Worm (Caenorhabditis elegans) whole organism, L1 larva: ENCODE data around the gene nhr-142.

Source experiments
- C04F5.9 ChIP-seq: sonication (generic microtip); optimal IDR thresholded peaks from 2 replicates; lab custom pipeline; 2016; ENCODE audit warnings: missing genetic modification characterization, missing compliant biosample characterization
- aly-2 ChIP-seq: fragments of 150-350 bp; optimal IDR thresholded peaks from 2 replicates; lab custom pipeline; 2014; ENCODE audit warnings: missing biosample characterization, missing genetic modification characterization
- blmp-1 ChIP-seq: fragments of 150-350 bp; optimal IDR thresholded peaks from 2 replicates; lab custom pipeline; 2014; ENCODE audit warnings: missing biosample characterization, missing genetic modification characterization
- ceh-90 ChIP-seq: sonication (generic microtip); optimal IDR thresholded peaks from 2 replicates; lab custom pipeline; 2016; ENCODE audit warnings: missing genetic modification characterization, missing compliant biosample characterization
- dsc-1 ChIP-seq: sonication (generic microtip); optimal IDR thresholded peaks from 2 replicates; lab custom pipeline; 2016; ENCODE audit warnings: mild to moderate bottlenecking, missing genetic modification characterization, missing compliant biosample characterization
- efl-1 ChIP-seq, 4 experiments: fragments of 150-350 bp; optimal IDR thresholded peaks in 3 of 4; peaks in 1 of 4; 1 replicate in 1 of 4; 2 replicates in 3 of 4; lab custom pipeline; 2014; ENCODE audit warnings: missing biosample characterization in 2 of 4, missing genetic modification characterization in 2 of 4, missing genetic modification reagents in 2 of 4
- egl-13 ChIP-seq: sonication (generic microtip); optimal IDR thresholded peaks from 2 replicates; lab custom pipeline; 2016; ENCODE audit warnings: missing genotype, missing genetic modification reagents, missing genetic modification characterization, missing compliant biosample characterization
- egl-27 ChIP-seq, 2 experiments: fragments of 150-350 bp in 1 of 2; sonication (generic microtip); optimal IDR thresholded peaks; 3 replicates each; lab custom pipeline; 2017 to 2018; ENCODE audit warnings: missing biosample characterization in 2 of 2, missing genetic modification characterization in 2 of 2, missing genetic modification reagents in 2 of 2
- elt-2 ChIP-seq: sonication (generic microtip); optimal IDR thresholded peaks from 2 replicates; lab custom pipeline; 2016; ENCODE audit warnings: missing genetic modification characterization, mild to moderate bottlenecking, inconsistent platforms, missing compliant biosample characterization, missing genetic modification reagents
- elt-3 ChIP-seq, 6 experiments: fragments of 150-350 bp in 1 of 6; sonication (generic microtip); optimal IDR thresholded peaks; 2 replicates each; lab custom pipeline; 2017 to 2018; ENCODE audit warnings: missing biosample characterization in 6 of 6, missing genetic modification characterization in 6 of 6, inconsistent platforms in 1 of 6
- ets-5 ChIP-seq: fragments of 200-800 bp; sonication (Bioruptor generic); IDR thresholded peaks from 2 replicates; pipeline ENCODE4 v1.3.6; 2022; ENCODE audit warnings: missing genetic modification characterization, missing compliant biosample characterization
- irx-1 ChIP-seq: sonication (generic microtip); optimal IDR thresholded peaks from 2 replicates; lab custom pipeline; 2016; ENCODE audit warnings: missing genetic modification characterization, missing compliant biosample characterization
- lin-14 ChIP-seq: fragments of 200-800 bp; sonication (Bioruptor generic); optimal IDR thresholded peaks from 2 replicates; lab custom pipeline; 2018; ENCODE audit warnings: mild to moderate bottlenecking, missing genetic modification characterization, moderate library complexity, missing compliant biosample characterization
- lin-15B ChIP-seq: fragments of 150-350 bp; sonication (generic microtip); optimal IDR thresholded peaks from 3 replicates; lab custom pipeline; 2014; ENCODE audit warnings: missing biosample characterization, missing genetic modification characterization
- lin-39 ChIP-seq: fragments of 150-350 bp; optimal IDR thresholded peaks from 2 replicates; lab custom pipeline; 2014; ENCODE audit warnings: missing biosample characterization, missing genetic modification reagents, missing genetic modification characterization
- lir-3 ChIP-seq: sonication (generic microtip); optimal IDR thresholded peaks from 2 replicates; lab custom pipeline; 2016; ENCODE audit warnings: mild to moderate bottlenecking, missing genetic modification characterization, moderate library complexity, missing compliant biosample characterization; ENCODE audit not compliant: poor library complexity
- mab-9 ChIP-seq: fragments of 200-800 bp; sonication (Bioruptor generic); IDR thresholded peaks from 2 replicates; pipeline ENCODE4 v1.3.6; 2022; ENCODE audit warnings: missing genetic modification reagents, missing genetic modification characterization, missing compliant biosample characterization
- mef-2 ChIP-seq: fragments of 150-350 bp; optimal IDR thresholded peaks from 2 replicates; lab custom pipeline; 2014; ENCODE audit warnings: missing biosample characterization, missing genetic modification characterization
- mep-1 ChIP-seq: fragments of 150-350 bp; optimal IDR thresholded peaks from 2 replicates; lab custom pipeline; 2014; ENCODE audit warnings: missing biosample characterization, missing genetic modification characterization
- nhr-11 ChIP-seq: fragments of 150-350 bp; optimal IDR thresholded peaks from 2 replicates; lab custom pipeline; 2014; ENCODE audit warnings: missing biosample characterization, missing genetic modification characterization
- nhr-12 ChIP-seq: sonication (generic microtip); optimal IDR thresholded peaks from 2 replicates; lab custom pipeline; 2017; ENCODE audit warnings: missing biosample characterization, missing genetic modification characterization
- nhr-20 ChIP-seq: sonication (generic microtip); optimal IDR thresholded peaks from 2 replicates; lab custom pipeline; 2016; ENCODE audit warnings: mild to moderate bottlenecking, missing genetic modification characterization, missing compliant biosample characterization
- nhr-47 ChIP-seq: sonication (generic microtip); optimal IDR thresholded peaks from 2 replicates; lab custom pipeline; 2016; ENCODE audit warnings: mild to moderate bottlenecking, missing genetic modification characterization, moderate library complexity, missing compliant biosample characterization
- nhr-84 ChIP-seq: sonication (generic microtip); optimal IDR thresholded peaks from 2 replicates; lab custom pipeline; 2017; ENCODE audit warnings: missing biosample characterization, missing genetic modification characterization
- nhr-85 ChIP-seq: sonication (generic microtip); peaks from one replicate; lab custom pipeline; 2016; ENCODE audit warnings: missing genetic modification characterization, inconsistent platforms, missing compliant biosample characterization
- nhr-90 ChIP-seq: sonication (generic microtip); optimal IDR thresholded peaks from 2 replicates; lab custom pipeline; 2016; ENCODE audit warnings: mild to moderate bottlenecking, missing genetic modification characterization, missing compliant biosample characterization; ENCODE audit not compliant: poor library complexity
- pqm-1 ChIP-seq: sonication (generic microtip); optimal IDR thresholded peaks from 3 replicates; lab custom pipeline; 2017; ENCODE audit warnings: missing biosample characterization, missing genetic modification characterization
- rnt-1 ChIP-seq: sonication (generic microtip); optimal IDR thresholded peaks from 2 replicates; lab custom pipeline; 2016; ENCODE audit warnings: mild to moderate bottlenecking, missing genetic modification characterization, moderate library complexity, missing compliant biosample characterization
- skn-1 ChIP-seq: fragments of 150-350 bp; optimal IDR thresholded peaks from 2 replicates; lab custom pipeline; 2014; ENCODE audit warnings: missing biosample characterization, missing genetic modification characterization
- snu-23 ChIP-seq: sonication (generic microtip); optimal IDR thresholded peaks from 2 replicates; lab custom pipeline; 2016; ENCODE audit warnings: missing genetic modification characterization, missing compliant biosample characterization
- sox-4 ChIP-seq: sonication (generic microtip); optimal IDR thresholded peaks from 2 replicates; lab custom pipeline; 2016; ENCODE audit warnings: missing genetic modification characterization, missing compliant biosample characterization
- sptf-1 ChIP-seq: fragments of 150-350 bp; optimal IDR thresholded peaks from 2 replicates; lab custom pipeline; 2014; ENCODE audit warnings: missing biosample characterization, missing genetic modification characterization
- sup-37 ChIP-seq: fragments of 200-800 bp; sonication (Bioruptor generic); optimal IDR thresholded peaks from 2 replicates; lab custom pipeline; 2018; ENCODE audit warnings: mild to moderate bottlenecking, missing genetic modification characterization, missing compliant biosample characterization
- unc-130 ChIP-seq: fragments of 150-350 bp; optimal IDR thresholded peaks from 2 replicates; lab custom pipeline; 2017; ENCODE audit warnings: missing biosample characterization, missing genetic modification characterization, inconsistent platforms
- unc-62 ChIP-seq: fragments of 150-350 bp; optimal IDR thresholded peaks from 2 replicates; lab custom pipeline; 2014; ENCODE audit warnings: missing biosample characterization, missing genetic modification reagents, missing genetic modification characterization
- zag-1 ChIP-seq: fragments of 150-350 bp; optimal IDR thresholded peaks from 2 replicates; lab custom pipeline; 2014; ENCODE audit warnings: missing biosample characterization, missing genetic modification characterization
- ztf-11 ChIP-seq, 2 experiments: sonication (generic microtip); optimal IDR thresholded peaks; 2 replicates each; lab custom pipeline; 2016 to 2017; ENCODE audit warnings: missing genetic modification characterization in 2 of 2, missing biosample characterization in 1 of 2, missing compliant biosample characterization in 1 of 2
- ztf-4 ChIP-seq: fragments of 150-350 bp; optimal IDR thresholded peaks from 2 replicates; lab custom pipeline; 2014; ENCODE audit warnings: missing biosample characterization, missing genetic modification characterization

Gene nhr-142

DNA sequence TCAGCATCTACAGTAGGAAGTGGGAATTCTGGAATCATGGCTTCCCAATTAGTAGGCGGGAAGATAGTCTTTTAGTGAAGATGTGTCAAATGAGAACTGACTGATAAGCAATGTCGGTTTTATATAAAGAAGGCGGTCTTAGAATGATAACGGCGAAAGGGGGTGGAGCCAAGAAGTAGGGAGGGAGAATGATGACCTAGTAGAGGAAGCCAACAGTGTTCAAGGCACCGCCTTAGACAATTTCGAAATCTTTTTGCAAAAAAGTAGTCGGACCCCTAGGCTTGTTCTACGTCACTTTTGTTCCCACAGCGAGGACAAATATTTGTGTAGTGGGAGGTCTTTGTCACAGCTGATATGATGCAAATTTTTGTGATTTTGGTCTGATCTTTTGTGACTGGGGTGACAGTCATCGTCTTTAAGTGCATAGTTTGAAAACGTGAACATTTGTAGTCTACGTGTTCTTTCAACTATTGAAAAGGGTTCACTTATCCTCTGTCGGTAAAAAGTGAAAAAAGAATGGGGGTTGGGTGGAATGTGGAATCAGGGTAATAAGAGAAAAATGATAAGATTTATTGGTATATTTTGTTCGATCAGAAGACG lies 22.8 kb upstream of the nhr-142 start, which contains the start of gene ZC250.4:
ZC250.4 (minus strand) TSS at position 78 of the 600 bp plus-strand sequence.
- TF ChIP-seq zag-1 (tag; lab: Kevin White, UChicago) (no peak), egl-13 (no peak), elt-2 (tag; lab: Kevin White, UChicago) (peak; percentile 7), mab-9 (no peak), nhr-85 (tag; lab: Kevin White, UChicago) (peak; percentile 48), blmp-1 (tag; lab: Kevin White, UChicago) (peak; percentile 6), mef-2 (no peak), ztf-4 (tag; lab: Kevin White, UChicago) (no peak), pqm-1 (tag; lab: Kevin White, UChicago) (peak; percentile 8)

DNA sequence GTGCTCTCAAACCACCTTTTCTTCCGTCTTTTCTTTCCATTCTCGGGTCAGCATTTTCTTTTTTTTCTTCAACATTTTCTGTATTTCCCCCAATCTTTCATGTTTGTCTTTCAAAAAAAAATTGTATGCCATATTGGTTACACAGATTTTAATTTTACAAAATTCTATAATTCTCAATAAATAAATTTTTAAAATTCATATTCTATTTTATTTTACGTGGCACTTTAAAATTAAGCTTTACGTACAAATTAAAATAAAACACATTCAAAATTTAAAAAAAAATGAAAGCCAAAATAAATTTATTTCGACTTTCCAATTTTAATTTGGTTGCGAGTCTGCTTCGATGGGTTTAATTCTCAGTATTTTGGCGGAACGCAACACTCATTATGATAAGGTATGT lies 15.1 kb upstream of the nhr-142 start, which contains the start of gene ZC250.5:
ZC250.5 (plus strand) TSS at position 301 of the 400 bp plus-strand sequence.
- TF ChIP-seq aly-2 = no peak
- no peak for TF ChIP-seq ztf-11 (tag; optimal IDR thresholded peaks at IDR 0.05; lab: Kevin White, UChicago)
- TF ChIP-seq irx-1 (tag; lab: Kevin White, UChicago) = no peak
- no peak for TF ChIP-seq nhr-11 (tag; lab: Kevin White, UChicago)
- TF ChIP-seq ceh-90 (tag; lab: Kevin White, UChicago) = no peak
- no peak for TF ChIP-seq elt-3 (tag; optimal IDR thresholded peaks at IDR 0.05; lab: Kevin White, UChicago)
- no peak for TF ChIP-seq nhr-47 (tag; lab: Kevin White, UChicago)
- TF ChIP-seq sox-4 (tag; lab: Kevin White, UChicago) = no peak
- no peak for TF ChIP-seq snu-23 (GFP tag; lab: Kevin White, UChicago)
- TF ChIP-seq mep-1 = no peak
- TF ChIP-seq nhr-84 (tag; lab: Kevin White, UChicago) = no peak
- TF ChIP-seq lin-39 (tag; lab: Kevin White, UChicago) = no peak
- TF ChIP-seq unc-62 (GFP tag; lab: Kevin White, UChicago) = no peak
- TF ChIP-seq, all 84 proteins: peak for 0

DNA sequence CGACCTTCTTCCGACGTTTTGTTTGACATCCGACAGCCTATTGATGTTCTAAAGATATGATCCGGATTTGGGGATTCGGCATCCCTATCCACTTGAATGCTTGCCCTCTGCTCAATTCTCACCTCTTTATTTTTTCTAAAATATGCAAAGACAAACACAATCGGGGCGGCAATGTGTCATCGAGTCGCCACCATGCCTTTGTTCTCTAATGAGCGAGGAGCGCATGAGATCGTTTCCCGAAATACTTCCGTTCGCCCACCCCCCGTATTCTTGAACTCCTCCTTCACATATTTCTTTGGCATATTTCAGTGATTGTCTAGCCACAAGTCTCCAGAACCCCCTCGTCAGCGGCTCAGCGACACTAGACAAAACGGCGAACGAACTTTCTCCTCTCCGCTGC lies 9.0 kb upstream of the nhr-142 start, which contains the start of gene cyn-17:
cyn-17 (plus strand) TSS at position 301 of the 400 bp plus-strand sequence.
- no peak for TF ChIP-seq egl-27 (tag; optimal IDR thresholded peaks at IDR 0.05; lab: Kevin White, UChicago)
- no peak for TF ChIP-seq nhr-47 (tag; lab: Kevin White, UChicago)
- TF ChIP-seq lin-14 (GFP tag; lab: Kevin White, UChicago) = no peak
- no peak for TF ChIP-seq mef-2
- no peak for TF ChIP-seq efl-1 (optimal IDR thresholded peaks at IDR 0.05; lab: Kevin White, UChicago)
- TF ChIP-seq efl-1 (GFP tag; optimal IDR thresholded peaks at IDR 0.05 in 1 of 2; lab: Kevin White, UChicago) = peak in 1 of 2 experiments; percentile 89

DNA sequence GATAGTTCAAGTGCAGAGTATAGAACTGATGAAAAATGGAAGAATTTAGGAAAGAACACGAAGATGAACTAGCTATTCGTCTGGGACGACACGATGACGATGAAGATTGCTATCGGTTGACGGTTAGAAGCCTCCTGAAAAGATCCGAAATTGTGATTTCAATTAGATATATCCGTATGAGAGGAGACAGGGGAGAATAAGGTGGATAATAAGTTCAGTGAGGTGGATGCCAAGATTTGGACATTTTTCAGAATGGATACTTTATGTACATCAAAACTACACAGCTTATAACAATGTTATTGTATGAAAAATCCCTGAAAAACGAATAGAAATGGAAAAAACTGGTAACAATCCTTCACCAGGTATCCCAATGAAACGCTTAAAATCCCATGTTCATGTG lies 7.8 kb upstream of the nhr-142 start, which contains the start of gene nstp-3:
nstp-3 (minus strand) TSS at position 101 of the 400 bp plus-strand sequence.
- TF ChIP-seq lin-15B (tag; lab: Kevin White, UChicago) = no peak
- no peak for TF ChIP-seq lin-39 (tag; lab: Kevin White, UChicago)
- no peak for TF ChIP-seq C04F5.9
- no peak for TF ChIP-seq lir-3 (tag; lab: Kevin White, UChicago)
- TF ChIP-seq nhr-12 (tag; lab: Kevin White, UChicago) = no peak
- TF ChIP-seq rnt-1 = no peak
- no peak for TF ChIP-seq dsc-1
- TF ChIP-seq nhr-20 = no peak
- no peak for TF ChIP-seq skn-1 (tag; lab: Kevin White, UChicago)
- TF ChIP-seq nhr-90 (tag; lab: Kevin White, UChicago) = no peak
- TF ChIP-seq ets-5 (GFP tag; lab: Robert Waterston, UW) = no peak
- TF ChIP-seq unc-130 (tag; lab: Kevin White, UChicago) = no peak
- no peak for TF ChIP-seq sptf-1 (tag; lab: Kevin White, UChicago)
- TF ChIP-seq sup-37 = no peak
- no peak for TF ChIP-seq elt-2 (tag; lab: Kevin White, UChicago)
